Worm (Caenorhabditis elegans): Measurements from ENCODE around the gene T04F8.8.

The T04F8.8 gene

ce11 chrX:11605766-11606490 is 41.3 kb upstream of the T04F8.8 start (continued):
- TF ChIP-seq madf-5 (GFP tag; IDR thresholded peaks at IDR 0.05) = 0 out of 4 replicates have a peak, but pooled peaks of 1 of the 2 experiments have one; percentile 36
- TF ChIP-seq egl-43 (GFP tag; IDR thresholded peaks at IDR 0.05) = no peak; the same call in none of the 2 replicates
- no peak for TF ChIP-seq nhr-111 (GFP tag; optimal IDR thresholded peaks at IDR 0.05)
- TF ChIP-seq lir-3 (tag; optimal IDR thresholded peaks at IDR 0.05) = peak; percentile 16
- peak; percentile 91 for TF ChIP-seq nhr-77 (tag; optimal IDR thresholded peaks at IDR 0.05)
- TF ChIP-seq Y48G9A.11 (GFP tag; IDR thresholded peaks at IDR 0.05) = peak; percentile 54; the same call in 1 of the 2 replicates
- TF ChIP-seq pqm-1 (tag; optimal IDR thresholded peaks at IDR 0.05) = peak; percentile 50
- TF ChIP-seq F37D6.2 (tag; optimal IDR thresholded peaks at IDR 0.05) = peak; percentile 90
- peak; percentile 32 for TF ChIP-seq mxl-3 (GFP tag; optimal IDR thresholded peaks at IDR 0.05)
- peak; percentile 83 for TF ChIP-seq nhr-10 (tag; optimal IDR thresholded peaks at IDR 0.05)
- TF ChIP-seq T26A8.4 (GFP tag; IDR thresholded peaks at IDR 0.05) = peak; percentile 93
- no peak for TF ChIP-seq ama-1 (optimal IDR thresholded peaks at IDR 0.05)
- TF ChIP-seq fos-1 (tag; optimal IDR thresholded peaks at IDR 0.05) = peak; percentile 80
- peak; percentile 91 for TF ChIP-seq nhr-42 (GFP tag; IDR thresholded peaks at IDR 0.05)
- no peak for TF ChIP-seq Y105C5A.15 (GFP tag; IDR thresholded peaks at IDR 0.05)
- peak; percentile 84; the same call in 1 of the 2 replicates for TF ChIP-seq D1046.2 (GFP tag; IDR thresholded peaks at IDR 0.05)
- TF ChIP-seq F26F4.8 (GFP tag; conservative IDR thresholded peaks at IDR 0.05) = no peak
- TF ChIP-seq gei-8 (GFP tag; optimal IDR thresholded peaks at IDR 0.05) = peak; percentile 94
- peak; percentile 61; the same call in 1 of the 2 replicates for TF ChIP-seq arid-1 (GFP tag; conservative IDR thresholded peaks at IDR 0.05)
- peak; percentile 80 for TF ChIP-seq duxl-1 (tag; optimal IDR thresholded peaks at IDR 0.05; ENCODE audit: poor library complexity)
- no peak for TF ChIP-seq nhr-76 (tag; optimal IDR thresholded peaks at IDR 0.05)
- TF ChIP-seq attf-4 (tag; optimal IDR thresholded peaks at IDR 0.05) = peak; percentile 44
- peak; percentile 32 for TF ChIP-seq R02D3.7 (tag; optimal IDR thresholded peaks at IDR 0.05)
- TF ChIP-seq spr-1 (tag; optimal IDR thresholded peaks at IDR 0.05) = peak; percentile 95
- peak; percentile 8 to 79 for TF ChIP-seq ZK546.5 (tag; optimal IDR thresholded peaks at IDR 0.05)
- TF ChIP-seq saeg-2 (GFP tag; IDR thresholded peaks at IDR 0.05) = peak; percentile 94
- peak; percentile 86 for TF ChIP-seq nhr-28 (tag; optimal IDR thresholded peaks at IDR 0.05)
- TF ChIP-seq F44E2.7 (GFP tag; IDR thresholded peaks at IDR 0.05) = no peak
- peak; percentile 79; the same call in 1 of the 2 replicates for TF ChIP-seq vab-7 (GFP tag; IDR thresholded peaks at IDR 0.05)
- TF ChIP-seq spr-3 (GFP tag; optimal IDR thresholded peaks at IDR 0.05) = peak; percentile 95
- TF ChIP-seq cey-2 (tag; optimal IDR thresholded peaks at IDR 0.05; ENCODE audit: borderline replicate concordance, insufficient read depth) = no peak
- peak; percentile 95 for TF ChIP-seq sdz-12 (GFP tag; optimal IDR thresholded peaks at IDR 0.05)

DNA sequence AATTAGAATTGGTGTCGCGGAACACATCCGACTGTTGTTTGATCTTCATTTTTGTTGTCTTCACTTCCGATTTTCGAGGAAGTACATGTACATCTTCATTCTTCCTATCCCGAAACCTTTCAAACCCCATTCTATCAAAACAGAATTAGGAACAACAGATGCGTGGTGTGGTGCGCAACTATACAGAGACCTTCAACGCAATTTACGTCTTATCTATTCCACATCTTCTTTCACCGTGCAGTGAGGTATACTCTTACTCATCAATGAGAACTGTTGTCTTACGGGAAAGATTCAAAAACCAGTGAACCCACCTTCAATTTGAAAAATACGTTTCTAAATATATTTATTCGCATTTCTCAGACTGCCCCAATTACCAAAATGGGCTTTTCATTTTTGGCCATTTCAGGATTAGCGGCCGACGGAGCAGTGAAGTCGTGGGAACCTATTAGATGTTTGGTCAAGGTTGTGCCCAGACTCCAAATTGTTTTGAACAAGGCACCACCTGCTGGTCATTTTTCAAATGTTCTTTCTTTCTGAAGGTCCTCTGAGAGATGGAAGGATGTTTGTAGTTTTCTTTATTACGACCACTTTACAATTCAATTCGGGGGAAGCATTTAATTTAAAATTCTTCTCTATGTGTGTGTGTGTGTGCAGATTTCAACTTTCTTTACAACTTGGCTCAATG is 40.3 kb upstream of the T04F8.8 start:
- peak; percentile 13 for TF ChIP-seq aha-1 (tag)
- 0 out of 2 replicates have a peak, but pooled peaks have one; percentile 31 for TF ChIP-seq tra-1 (GFP tag; IDR thresholded peaks at IDR 0.05)
- TF ChIP-seq hmg-1.1 (GFP tag; IDR thresholded peaks at IDR 0.05) = no peak

- TF ChIP-seq T26A8.4 (GFP tag; IDR thresholded peaks at IDR 0.05) (no peak), ctbp-1 (GFP tag; IDR thresholded peaks at IDR 0.05) (no peak), saeg-2 (GFP tag; IDR thresholded peaks at IDR 0.05) (no peak), lin-15B (tag; optimal IDR thresholded peaks at IDR 0.05) (no peak), ZK337.2 (GFP tag; IDR thresholded peaks at IDR 0.05) (no peak), unc-130 (GFP tag; optimal IDR thresholded peaks at IDR 0.05) (no peak), egl-43 (GFP tag; IDR thresholded peaks at IDR 0.05) (no peak), nhr-28 (tag; optimal IDR thresholded peaks at IDR 0.05) (no peak), ceh-20 (GFP tag; IDR thresholded peaks at IDR 0.05) (no peak), mes-2 (tag; optimal IDR thresholded peaks at IDR 0.05; ENCODE audit: poor library complexity, severe bottlenecking) (no peak), nhr-42 (GFP tag; IDR thresholded peaks at IDR 0.05) (no peak), attf-4 (tag; optimal IDR thresholded peaks at IDR 0.05) (no peak), hlh-11 (tag; optimal IDR thresholded peaks at IDR 0.05) (no peak), snpc-1.2 (GFP tag; IDR thresholded peaks at IDR 0.05) (no peak)
Measured at ce11 chrX:11607500-11607823, 39.8 kb upstream of the T04F8.8 start.
